Fruit fly (Drosophila melanogaster) whole organism, embryonic: ENCODE results near the gene GluRIA.
A peak's percentile ranks its signal among the peaks of the same experiment; 100 is the strongest.

Source experiments
- ATbp ChIP-seq: fragments of 200-800 bp; sonication (Bioruptor generic); optimal IDR thresholded peaks from 2 replicates; lab custom pipeline; 2017; ENCODE audit warnings: missing biosample characterization, mild to moderate bottlenecking, missing genetic modification characterization, missing genetic modification reagents
- Adf1 ChIP-seq: fragments of 200-800 bp; sonication (Bioruptor generic); IDR thresholded peaks from 2 replicates; pipeline ENCODE4 v1.3.6; 2022; ENCODE audit warnings: missing biosample characterization, missing genetic modification characterization
- Atf3 ChIP-seq: fragments of 200-800 bp; sonication (Bioruptor generic); optimal IDR thresholded peaks from 3 replicates; lab custom pipeline; 2016; ENCODE audit warnings: missing biosample characterization, missing genetic modification characterization
- B-H2 ChIP-seq: fragments of 200-800 bp; sonication (Bioruptor generic); optimal IDR thresholded peaks from 2 replicates; lab custom pipeline; 2018; ENCODE audit warnings: missing biosample characterization, mild to moderate bottlenecking, missing genetic modification characterization
- CG10274 ChIP-seq: fragments of 200-800 bp; sonication (Bioruptor generic); optimal IDR thresholded peaks from 3 replicates; lab custom pipeline; 2017; ENCODE audit warnings: missing biosample characterization, mild to moderate bottlenecking, missing genetic modification characterization
- CG10565 ChIP-seq: fragments of 200-800 bp; sonication (Bioruptor generic); optimal IDR thresholded peaks from 3 replicates; lab custom pipeline; 2016; ENCODE audit warnings: missing biosample characterization, mild to moderate bottlenecking, missing genetic modification characterization
- CG13287 ChIP-seq: fragments of 200-800 bp; sonication (Bioruptor generic); IDR thresholded peaks from 2 replicates; pipeline ENCODE4 v1.3.6; 2022; ENCODE audit warnings: missing biosample characterization, missing genetic modification characterization; ENCODE audit not compliant: partially characterized antibody
- CG1647 ChIP-seq: fragments of 200-800 bp; sonication (Bioruptor generic); optimal IDR thresholded peaks from 3 replicates; lab custom pipeline; 2016; ENCODE audit warnings: missing biosample characterization, missing genetic modification characterization
- CG1832 ChIP-seq: fragments of 200-800 bp; sonication (Bioruptor generic); optimal IDR thresholded peaks from 2 replicates; lab custom pipeline; 2017; ENCODE audit warnings: missing biosample characterization, mild to moderate bottlenecking, missing genetic modification characterization, inconsistent platforms
- CG31224 ChIP-seq: fragments of 200-800 bp; sonication (Bioruptor generic); IDR thresholded peaks from 2 replicates; pipeline ENCODE4 v1.3.6; 2022; ENCODE audit warnings: missing biosample characterization, missing genetic modification characterization
- CG31388 ChIP-seq: fragments of 200-800 bp; sonication (Bioruptor generic); optimal IDR thresholded peaks from 2 replicates; lab custom pipeline; 2016; ENCODE audit warnings: missing biosample characterization, missing genetic modification characterization
- CG33213 ChIP-seq: fragments of 200-800 bp; sonication (Bioruptor generic); optimal IDR thresholded peaks from 3 replicates; lab custom pipeline; 2016; ENCODE audit warnings: missing biosample characterization, missing genetic modification characterization
- CG6765 ChIP-seq: fragments of 200-800 bp; sonication (Bioruptor generic); optimal IDR thresholded peaks from 3 replicates; lab custom pipeline; 2017; ENCODE audit warnings: missing biosample characterization, mild to moderate bottlenecking, missing genetic modification characterization
- CG7556 ChIP-seq: fragments of 200-800 bp; sonication (Bioruptor generic); optimal IDR thresholded peaks from 2 replicates; lab custom pipeline; 2017; ENCODE audit warnings: missing biosample characterization, mild to moderate bottlenecking, missing genetic modification characterization
- CG7963 ChIP-seq: fragments of 200-800 bp; sonication (Bioruptor generic); IDR thresholded peaks from 3 replicates; pipeline ENCODE4 v1.3.6; 2022; ENCODE audit warnings: missing biosample characterization, missing genetic modification characterization; ENCODE audit not compliant: partially characterized antibody
- CG8089 ChIP-seq: fragments of 200-800 bp; sonication (Bioruptor generic); optimal IDR thresholded peaks from 3 replicates; lab custom pipeline; 2016; ENCODE audit warnings: missing biosample characterization, missing genetic modification characterization
- CG9437 ChIP-seq: fragments of 200-800 bp; sonication (Bioruptor generic); optimal IDR thresholded peaks from 2 replicates; lab custom pipeline; 2018; ENCODE audit warnings: missing biosample characterization, mild to moderate bottlenecking, missing genetic modification characterization
- Chrac-16 ChIP-seq: fragments of 200-800 bp; sonication (Bioruptor generic); optimal IDR thresholded peaks from 3 replicates; lab custom pipeline; 2016; ENCODE audit warnings: missing biosample characterization, missing genetic modification characterization
- Dek ChIP-seq: fragments of 200-800 bp; sonication (Bioruptor generic); optimal IDR thresholded peaks from 3 replicates; lab custom pipeline; 2019; ENCODE audit warnings: missing biosample characterization, mild to moderate bottlenecking, missing genetic modification characterization, moderate library complexity
- Fer2 ChIP-seq: fragments of 200-800 bp; sonication (Bioruptor generic); optimal IDR thresholded peaks from 2 replicates; lab custom pipeline; 2018; ENCODE audit warnings: missing biosample characterization, mild to moderate bottlenecking, missing genetic modification characterization, moderate library complexity
- Fer3 ChIP-seq: fragments of 200-800 bp; sonication (Bioruptor generic); optimal IDR thresholded peaks from 2 replicates; lab custom pipeline; 2018; ENCODE audit warnings: missing biosample characterization, mild to moderate bottlenecking, missing genetic modification characterization, moderate library complexity
- HLH54F ChIP-seq: fragments of 200-800 bp; sonication (Bioruptor generic); optimal IDR thresholded peaks from 3 replicates; lab custom pipeline; 2016; ENCODE audit warnings: missing biosample characterization, missing genetic modification characterization
- Hmr ChIP-seq: fragments of 200-800 bp; sonication (Bioruptor generic); optimal IDR thresholded peaks from 3 replicates; lab custom pipeline; 2017; ENCODE audit warnings: mild to moderate bottlenecking, missing biosample characterization, missing genetic modification reagents, missing genetic modification characterization
- Lim3 ChIP-seq: fragments of 200-800 bp; sonication (Bioruptor generic); IDR thresholded peaks from 2 replicates; pipeline ENCODE4 v1.3.6; 2022; ENCODE audit warnings: missing biosample characterization, missing genetic modification characterization
- NC2α ChIP-seq: fragments of 200-800 bp; sonication (Bioruptor generic); optimal IDR thresholded peaks from 2 replicates; lab custom pipeline; 2016; ENCODE audit warnings: missing biosample characterization, missing genetic modification characterization
- Nf-YC ChIP-seq: fragments of 200-800 bp; optimal IDR thresholded peaks from 3 replicates; lab custom pipeline; 2019; ENCODE audit warnings: missing biosample characterization, mild to moderate bottlenecking, missing genetic modification characterization, moderate library complexity
- Oaz ChIP-seq: fragments of 200-800 bp; sonication (Bioruptor generic); IDR thresholded peaks from 2 replicates; pipeline ENCODE4 v1.3.6; 2022; ENCODE audit warnings: missing biosample characterization, missing genetic modification characterization
- Six4 ChIP-seq: fragments of 200-800 bp; sonication (Bioruptor generic); optimal IDR thresholded peaks from 2 replicates; lab custom pipeline; 2016; ENCODE audit warnings: missing biosample characterization, missing genetic modification characterization
- Sox100B ChIP-seq: fragments of 200-800 bp; sonication (Bioruptor generic); optimal IDR thresholded peaks from 3 replicates; lab custom pipeline; 2018; ENCODE audit warnings: missing biosample characterization, mild to moderate bottlenecking, missing genetic modification characterization
- Sry-δ ChIP-seq: fragments of 200-800 bp; sonication (Bioruptor generic); optimal IDR thresholded peaks from 2 replicates; lab custom pipeline; 2016; ENCODE audit warnings: missing biosample characterization, missing genetic modification characterization
- Taf1 ChIP-seq: fragments of 200-800 bp; sonication (Bioruptor generic); IDR thresholded peaks from 2 replicates; pipeline ENCODE4 v1.3.6; 2022; ENCODE audit warnings: missing biosample characterization, missing genetic modification characterization
- btn ChIP-seq: fragments of 200-800 bp; sonication (Bioruptor generic); optimal IDR thresholded peaks from 2 replicates; lab custom pipeline; 2016; ENCODE audit warnings: missing biosample characterization, missing genetic modification characterization
- cad ChIP-seq: fragments of >200 bp; optimal IDR thresholded peaks from 2 replicates; lab custom pipeline; 2017; ENCODE audit warnings: missing biosample characterization, missing genetic modification characterization
- cas ChIP-seq: fragments of 200-800 bp; sonication (Bioruptor generic); IDR thresholded peaks from 2 replicates; pipeline ENCODE4 v1.3.6; 2022; ENCODE audit warnings: missing biosample characterization, missing genetic modification characterization
- chm ChIP-seq: fragments of 200-800 bp; sonication (Bioruptor generic); IDR thresholded peaks from 2 replicates; pipeline ENCODE4 v1.3.6; 2022; ENCODE audit warnings: missing biosample characterization, missing genetic modification characterization
- crp ChIP-seq, 2 experiments: fragments of 200-800 bp; sonication (Bioruptor generic); optimal IDR thresholded peaks; 2 replicates in 1 of 2; 3 replicates in 1 of 2; lab custom pipeline; 2017; ENCODE audit warnings: missing biosample characterization in 2 of 2, missing genetic modification characterization in 2 of 2, mild to moderate bottlenecking in 1 of 2, moderate library complexity in 1 of 2
- dati ChIP-seq: fragments of 200-800 bp; sonication (Bioruptor generic); IDR thresholded peaks from 2 replicates; pipeline ENCODE4 v1.3.6; 2022; ENCODE audit warnings: missing biosample characterization, missing genetic modification characterization
- eve ChIP-seq, 2 experiments: fragments of >200 bp; optimal IDR thresholded peaks; 2 replicates each; lab custom pipeline; 2017; ENCODE audit warnings: missing biosample characterization in 2 of 2, missing genetic modification characterization in 2 of 2
- ftz-f1 ChIP-seq: fragments of 200-800 bp; sonication (Bioruptor generic); optimal IDR thresholded peaks from 2 replicates; lab custom pipeline; 2016; ENCODE audit warnings: missing biosample characterization, missing genetic modification characterization
- grau ChIP-seq: fragments of 200-800 bp; optimal IDR thresholded peaks from 3 replicates; lab custom pipeline; 2019; ENCODE audit warnings: missing biosample characterization, mild to moderate bottlenecking, missing genetic modification characterization, moderate library complexity
- ken ChIP-seq: fragments of 200-800 bp; sonication (Bioruptor generic); IDR thresholded peaks from 3 replicates; pipeline ENCODE4 v1.3.6; 2022; ENCODE audit warnings: missing biosample characterization, missing genetic modification characterization
- klu ChIP-seq: fragments of 200-800 bp; sonication (Bioruptor generic); IDR thresholded peaks from 2 replicates; pipeline ENCODE4 v1.3.6; 2022; ENCODE audit warnings: missing biosample characterization, missing genetic modification characterization
- lov ChIP-seq, 2 experiments: fragments of 200-800 bp in 1 of 2; fragments of >200 bp in 1 of 2; sonication (Bioruptor generic) in 1 of 2; IDR thresholded peaks in 1 of 2; optimal IDR thresholded peaks in 1 of 2; 2 replicates in 1 of 2; 3 replicates in 1 of 2; pipeline versions ENCODE4 v1.3.6 to Lab custom; 2017 to 2022; ENCODE audit warnings: missing biosample characterization in 1 of 2, missing genetic modification characterization in 1 of 2
- onecut ChIP-seq: fragments of 200-800 bp; sonication (Bioruptor generic); IDR thresholded peaks from 2 replicates; pipeline ENCODE4 v1.3.6; 2022; ENCODE audit warnings: missing biosample characterization, missing genetic modification characterization
- otp ChIP-seq: fragments of 200-800 bp; sonication (Bioruptor generic); IDR thresholded peaks from 3 replicates; pipeline ENCODE4, ENCODE4 v1.3.6; 2022; ENCODE audit warnings: missing biosample characterization, missing genetic modification characterization
- rib ChIP-seq: fragments of 200-800 bp; sonication (Bioruptor generic); IDR thresholded peaks from 2 replicates; pipeline ENCODE4 v1.3.6; 2022; ENCODE audit warnings: missing biosample characterization, missing genetic modification characterization
- so ChIP-seq: fragments of 200-800 bp; sonication (Bioruptor generic); IDR thresholded peaks from 3 replicates; pipeline ENCODE4 v1.3.6; 2022; ENCODE audit warnings: missing biosample characterization, missing genetic modification characterization
- tgo ChIP-seq: fragments of 200-800 bp; sonication (Bioruptor generic); IDR thresholded peaks from 3 replicates; pipeline ENCODE4 v1.3.6; 2022; ENCODE audit warnings: missing biosample characterization, missing genetic modification characterization
- tup ChIP-seq: fragments of 200-800 bp; sonication (Bioruptor generic); optimal IDR thresholded peaks from 2 replicates; lab custom pipeline; 2016; ENCODE audit warnings: missing biosample characterization, mild to moderate bottlenecking, missing genetic modification characterization, moderate library complexity
- vnd ChIP-seq: fragments of 200-800 bp; sonication (Bioruptor generic); IDR thresholded peaks from 3 replicates; pipeline ENCODE4 v1.3.6; 2022; ENCODE audit warnings: missing biosample characterization, missing genetic modification characterization; ENCODE audit not compliant: partially characterized antibody
- zen2 ChIP-seq: fragments of 200-800 bp; sonication (Bioruptor generic); IDR thresholded peaks from 3 replicates; pipeline ENCODE4 v1.3.6; 2022; ENCODE audit warnings: missing biosample characterization, missing genetic modification characterization; ENCODE audit not compliant: partially characterized antibody

GluRIA gene

DNA sequence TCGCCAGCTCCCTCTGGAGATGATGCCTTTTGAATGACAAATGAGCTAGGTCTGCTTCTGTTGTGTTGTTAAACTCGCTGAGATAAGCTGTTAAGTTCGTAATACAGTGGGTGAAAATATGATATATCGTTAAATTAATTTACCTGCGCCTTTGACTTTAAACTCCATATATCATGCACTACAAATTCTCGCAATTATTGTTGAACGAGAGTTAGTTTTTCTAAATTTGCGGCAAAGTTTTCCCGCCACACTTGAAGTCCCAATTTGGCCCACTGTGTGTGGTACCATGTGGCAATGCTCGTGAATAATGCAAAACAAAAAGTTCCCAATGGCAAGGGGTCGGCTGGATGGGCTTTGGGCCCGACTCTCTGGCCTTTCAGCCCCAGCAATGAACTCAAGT, 47.1 kb upstream of the GluRIA start (continued):
- TF ChIP-seq CG7556 (GFP tag; lab: Kevin White, UChicago) (no peak), Dek (tag; lab: Kevin White, UChicago) (no peak), CG13287 (no peak), CG9437 (GFP tag; lab: Kevin White, UChicago) (peak; percentile 31), Adf1 (GFP tag; lab: Robert Waterston, UW) (no peak), CG10274 (GFP tag; lab: Kevin White, UChicago) (peak; percentile 23), CG31388 (GFP tag; lab: Kevin White, UChicago) (no peak), otp (GFP tag; lab: Robert Waterston, UW) (peak; percentile 68; the same call in 2 of the 3 replicates), Atf3 (GFP tag; lab: Kevin White, UChicago) (peak; percentile 26), chm (GFP tag; lab: Robert Waterston, UW) (no peak), zen2 (GFP tag; lab: Robert Waterston, UW) (no peak), Sry-δ (GFP tag; lab: Kevin White, UChicago) (no peak), ftz-f1 (no peak), btn (no peak), Chrac-16 (GFP tag; lab: Kevin White, UChicago) (peak; percentile 14), CG31224 (GFP tag; lab: Robert Waterston, UW) (no peak), grau (tag; lab: Kevin White, UChicago) (peak; percentile 68), CG8089 (GFP tag; lab: Kevin White, UChicago) (peak; percentile 32), cad (GFP tag; lab: Kevin White, UChicago) (no peak), Taf1 (GFP tag; lab: Robert Waterston, UW) (no peak), tup (GFP tag; lab: Kevin White, UChicago) (no peak), vnd (GFP tag; lab: Robert Waterston, UW) (no peak), eve (GFP tag; optimal IDR thresholded peaks at IDR 0.05; lab: Kevin White, UChicago) (peak in 1 of 2 experiments; percentile 66), Fer2 (no peak), crp (GFP tag; optimal IDR thresholded peaks at IDR 0.05; lab: Kevin White, UChicago) (no peak), CG1832 (GFP tag; lab: Kevin White, UChicago) (no peak), lov (optimal IDR thresholded peaks at IDR 0.05; lab: Kevin White, UChicago) (no peak), lov (GFP tag; IDR thresholded peaks at IDR 0.05; lab: Robert Waterston, UW) (no peak), Hmr (GFP tag; lab: Kevin White, UChicago) (peak; percentile 46), dati (GFP tag; lab: Robert Waterston, UW) (no peak), ATbp (GFP tag; lab: Kevin White, UChicago) (peak; percentile 13), so (GFP tag; lab: Robert Waterston, UW) (peak; percentile 76; the same call in 2 of the 3 replicates), Sox100B (GFP tag; lab: Kevin White, UChicago) (peak; percentile 50), rib (GFP tag; lab: Robert Waterston, UW) (no peak), B-H2 (GFP tag; lab: Kevin White, UChicago) (no peak), Nf-YC (tag; lab: Kevin White, UChicago) (no peak), CG6765 (GFP tag; lab: Kevin White, UChicago) (peak; percentile 18), Fer3 (tag; lab: Kevin White, UChicago) (peak; percentile 71), Six4 (GFP tag; lab: Kevin White, UChicago) (peak; percentile 45), HLH54F (no peak), CG10565 (GFP tag; lab: Kevin White, UChicago) (no peak), NC2α (GFP tag; lab: Kevin White, UChicago) (no peak), Lim3 (GFP tag; lab: Robert Waterston, UW) (0 out of 2 replicates have a peak, but pooled peaks have one; percentile 26), Oaz (peak; percentile 44; the same call in 1 of the 2 replicates), CG33213 (GFP tag; lab: Kevin White, UChicago) (no peak), CG1647 (GFP tag; lab: Kevin White, UChicago) (peak; percentile 29), onecut (peak; percentile 27; the same call in 1 of the 2 replicates), tgo (GFP tag; lab: Robert Waterston, UW) (peak; percentile 73), ken (GFP tag; lab: Robert Waterston, UW) (peak; percentile 63; the same call in 1 of the 3 replicates), cas (GFP tag; lab: Robert Waterston, UW) (no peak), klu (GFP tag; lab: Robert Waterston, UW) (no peak), CG7963 (GFP tag; lab: Robert Waterston, UW) (no peak)
